Worm (Caenorhabditis elegans) whole organism, L3 larva: ENCODE data around the gene Y105C5A.9.
A peak's percentile ranks its signal among the peaks of the same experiment; 100 is the strongest.
"Not testable (repeated sequence)": the region's sequence is repeated elsewhere in the genome, so short reads cannot be mapped to it uniquely, and the experiment has no call there.

Source experiments
- R02D3.7 ChIP-seq: fragments of 150-350 bp; optimal IDR thresholded peaks from 2 replicates; lab custom pipeline; 2014; ENCODE audit warnings: missing biosample characterization, missing genetic modification characterization
- aly-2 ChIP-seq: fragments of 150-350 bp; optimal IDR thresholded peaks from 2 replicates; lab custom pipeline; 2014; ENCODE audit warnings: missing biosample characterization, missing genetic modification characterization
- ama-1 ChIP-seq: fragments of 150-350 bp; optimal IDR thresholded peaks from 2 replicates; lab custom pipeline; 2018
- ceh-16 ChIP-seq: sonication (generic microtip); optimal IDR thresholded peaks from 2 replicates; lab custom pipeline; 2017; ENCODE audit warnings: missing biosample characterization, missing genetic modification characterization
- ceh-28 ChIP-seq: fragments of 150-350 bp; optimal IDR thresholded peaks from 2 replicates; lab custom pipeline; 2014; ENCODE audit warnings: missing biosample characterization, missing genetic modification reagents, missing genetic modification characterization
- ceh-82 ChIP-seq: fragments of 150-350 bp; optimal IDR thresholded peaks from 2 replicates; lab custom pipeline; 2014; ENCODE audit warnings: missing biosample characterization, missing genetic modification characterization
- ceh-9 ChIP-seq: sonication (generic microtip); optimal IDR thresholded peaks from 2 replicates; lab custom pipeline; 2018; ENCODE audit warnings: missing biosample characterization, missing genetic modification characterization
- daf-12 ChIP-seq: fragments of 150-350 bp; optimal IDR thresholded peaks from 2 replicates; lab custom pipeline; 2014; ENCODE audit warnings: missing biosample characterization, missing genetic modification reagents, missing genetic modification characterization
- egl-27 ChIP-seq: sonication (generic microtip); optimal IDR thresholded peaks from 4 replicates; lab custom pipeline; 2017; ENCODE audit warnings: missing biosample characterization, missing genetic modification reagents, missing genetic modification characterization
- egl-5 ChIP-seq: fragments of 150-350 bp; optimal IDR thresholded peaks from 2 replicates; lab custom pipeline; 2017; ENCODE audit warnings: missing biosample characterization, missing genetic modification reagents, missing genetic modification characterization, inconsistent platforms
- elt-1 ChIP-seq: fragments of 150-350 bp; optimal IDR thresholded peaks from 2 replicates; lab custom pipeline; 2014; ENCODE audit warnings: missing biosample characterization, missing genetic modification characterization
- elt-2 ChIP-seq: sonication (generic microtip); optimal IDR thresholded peaks from 2 replicates; lab custom pipeline; 2016; ENCODE audit warnings: missing genetic modification reagents, mild to moderate bottlenecking, missing genetic modification characterization, missing compliant biosample characterization
- elt-3 ChIP-seq, 3 experiments: fragments of 150-350 bp in 1 of 3; sonication (generic microtip) in 2 of 3; optimal IDR thresholded peaks; 2 replicates in 2 of 3; 4 replicates in 1 of 3; lab custom pipeline; 2014 to 2017; ENCODE audit warnings: missing biosample characterization in 3 of 3, missing genetic modification characterization in 3 of 3
- eor-1 ChIP-seq, 2 experiments: fragments of 150-350 bp; optimal IDR thresholded peaks; 2 replicates each; lab custom pipeline; 2014 to 2018; ENCODE audit warnings: missing biosample characterization in 2 of 2, missing genetic modification characterization in 2 of 2
- fkh-2 ChIP-seq: fragments of 150-350 bp; optimal IDR thresholded peaks from 2 replicates; lab custom pipeline; 2014; ENCODE audit warnings: missing biosample characterization, missing genetic modification reagents, missing genetic modification characterization
- jun-1 ChIP-seq: fragments of 150-350 bp; optimal IDR thresholded peaks from 2 replicates; lab custom pipeline; 2014; ENCODE audit warnings: missing biosample characterization, missing genetic modification reagents, missing genetic modification characterization
- lin-39 ChIP-seq: fragments of 150-350 bp; optimal IDR thresholded peaks from 2 replicates; lab custom pipeline; 2018; ENCODE audit warnings: missing biosample characterization, missing genetic modification reagents, missing genetic modification characterization
- lsy-12 ChIP-seq: sonication (generic microtip); optimal IDR thresholded peaks from 2 replicates; lab custom pipeline; 2016; ENCODE audit warnings: mild to moderate bottlenecking, missing genetic modification characterization, missing compliant biosample characterization
- mml-1 ChIP-seq: fragments of 150-350 bp; sonication (generic microtip); optimal IDR thresholded peaks from 3 replicates; lab custom pipeline; 2014; ENCODE audit warnings: missing biosample characterization, missing genetic modification characterization
- nfya-1 ChIP-seq: sonication (generic microtip); optimal IDR thresholded peaks from 2 replicates; lab custom pipeline; 2017; ENCODE audit warnings: missing genetic modification characterization, mild to moderate bottlenecking, missing compliant biosample characterization, antibody characterized with exemption, moderate library complexity; ENCODE audit not compliant: insufficient read depth
- nhr-11 ChIP-seq: fragments of 150-350 bp; optimal IDR thresholded peaks from 2 replicates; lab custom pipeline; 2014; ENCODE audit warnings: missing biosample characterization, missing genetic modification characterization
- nhr-237 ChIP-seq: fragments of 150-350 bp; optimal IDR thresholded peaks from 2 replicates; lab custom pipeline; 2014; ENCODE audit warnings: missing biosample characterization, missing genetic modification characterization
- nhr-25 ChIP-seq: sonication (generic microtip); optimal IDR thresholded peaks from 2 replicates; lab custom pipeline; 2017; ENCODE audit warnings: missing biosample characterization, missing genetic modification characterization
- nhr-28 ChIP-seq: fragments of 150-350 bp; optimal IDR thresholded peaks from 2 replicates; lab custom pipeline; 2014; ENCODE audit warnings: missing biosample characterization, missing genetic modification characterization
- nhr-77 ChIP-seq: fragments of 150-350 bp; optimal IDR thresholded peaks from 2 replicates; lab custom pipeline; 2014; ENCODE audit warnings: missing biosample characterization, missing genetic modification characterization
- pha-4 ChIP-seq: fragments of 150-350 bp; optimal IDR thresholded peaks from 2 replicates; lab custom pipeline; 2014; ENCODE audit warnings: missing biosample characterization, missing genetic modification reagents, missing genetic modification characterization
- pqm-1 ChIP-seq: fragments of 150-350 bp; optimal IDR thresholded peaks from 2 replicates; lab custom pipeline; 2017; ENCODE audit warnings: missing biosample characterization, missing genetic modification characterization, inconsistent platforms
- sea-2 ChIP-seq: fragments of 150-350 bp; sonication (generic microtip); optimal IDR thresholded peaks from 4 replicates; lab custom pipeline; 2014; ENCODE audit warnings: missing biosample characterization, missing genetic modification reagents, missing genetic modification characterization
- skn-1 ChIP-seq: fragments of 150-350 bp; optimal IDR thresholded peaks from 2 replicates; lab custom pipeline; 2014; ENCODE audit warnings: missing biosample characterization, missing genetic modification characterization
- snpc-4 ChIP-seq: fragments of 150-350 bp; optimal IDR thresholded peaks from 2 replicates; lab custom pipeline; 2014; ENCODE audit warnings: missing biosample characterization, missing genetic modification characterization
- tbx-2 ChIP-seq: sonication (generic microtip); optimal IDR thresholded peaks from 2 replicates; lab custom pipeline; 2016; ENCODE audit warnings: mild to moderate bottlenecking, missing genetic modification characterization, missing compliant biosample characterization
- ztf-11 ChIP-seq: fragments of 150-350 bp; optimal IDR thresholded peaks from 2 replicates; lab custom pipeline; 2014; ENCODE audit warnings: missing biosample characterization, missing genetic modification characterization
- ztf-4 ChIP-seq: fragments of 150-350 bp; optimal IDR thresholded peaks from 2 replicates; lab custom pipeline; 2014; ENCODE audit warnings: missing biosample characterization, missing genetic modification characterization

Y105C5A.9 gene

DNA sequence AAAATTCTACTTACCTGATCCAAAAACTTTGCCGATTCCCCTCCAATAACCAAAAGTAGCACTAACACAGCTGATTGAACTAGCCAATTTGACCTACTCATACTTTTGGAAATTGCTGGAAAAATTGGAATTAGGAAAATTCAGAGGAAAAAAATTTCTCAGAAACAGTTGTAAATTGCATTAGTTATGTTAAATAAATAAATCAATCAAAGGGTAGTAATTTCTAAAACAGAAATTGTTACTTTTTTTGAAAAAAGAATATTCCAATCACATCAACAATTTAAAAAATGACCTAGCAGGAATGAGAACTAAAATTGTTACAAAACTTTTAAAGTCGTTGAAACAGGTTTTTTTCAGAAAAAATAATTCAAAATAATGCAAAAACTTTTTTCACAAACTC lies 14.3 kb upstream of the Y105C5A.9 start, which contains the start of gene Y105C5A.8:
Gene Y105C5A.8 (minus strand): TSS at position 101 of the 400 bp plus-strand sequence.
- TF ChIP-seq lin-39, result no peak
- no peak for TF ChIP-seq ceh-28 (tag; lab: Kevin White, UChicago)
- no peak for TF ChIP-seq nhr-77 (tag; lab: Kevin White, UChicago)
- no peak for TF ChIP-seq nhr-237 (tag; lab: Kevin White, UChicago)
- no peak for TF ChIP-seq egl-5
- no peak for TF ChIP-seq nhr-25 (tag; lab: Kevin White, UChicago)
- TF ChIP-seq snpc-4, result no peak
- no peak for TF ChIP-seq fkh-2 (tag; lab: Kevin White, UChicago)
- no peak for TF ChIP-seq daf-12 (tag; lab: Kevin White, UChicago)
- no peak for TF ChIP-seq R02D3.7
- TF ChIP-seq skn-1, result no peak
- no peak for TF ChIP-seq aly-2
- TF ChIP-seq nhr-28 (tag; lab: Kevin White, UChicago), result no peak
- TF ChIP-seq ztf-4 (tag; lab: Kevin White, UChicago), result no peak
- no peak for TF ChIP-seq eor-1 (tag; optimal IDR thresholded peaks at IDR 0.05; lab: Kevin White, UChicago)
- no peak for TF ChIP-seq ztf-11 (tag; lab: Kevin White, UChicago)
- TF ChIP-seq ama-1 (lab: Kevin White, UChicago), result no peak

DNA sequence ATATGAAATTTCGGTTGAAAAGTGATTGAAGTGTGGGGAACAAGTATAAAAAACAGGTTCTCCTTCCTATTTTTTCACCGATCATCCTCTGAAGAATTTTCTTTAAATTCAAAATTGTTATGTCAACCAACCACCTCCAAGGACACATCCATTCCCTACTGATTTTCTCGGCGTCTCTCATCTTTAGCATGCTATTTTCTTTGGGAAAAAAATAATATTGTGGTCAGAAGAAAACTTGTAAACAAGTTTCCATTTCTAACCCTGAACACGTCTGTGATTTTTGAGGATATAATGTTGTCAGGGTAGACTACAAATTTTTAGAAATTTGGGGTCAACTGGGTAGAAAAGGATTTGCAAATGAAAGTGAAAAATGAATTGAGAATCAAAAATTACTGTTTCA lies 13.7 kb upstream of the Y105C5A.9 start:
- no peak for TF ChIP-seq tbx-2
- no peak for TF ChIP-seq sea-2 (GFP tag; lab: Kevin White, UChicago)

DNA sequence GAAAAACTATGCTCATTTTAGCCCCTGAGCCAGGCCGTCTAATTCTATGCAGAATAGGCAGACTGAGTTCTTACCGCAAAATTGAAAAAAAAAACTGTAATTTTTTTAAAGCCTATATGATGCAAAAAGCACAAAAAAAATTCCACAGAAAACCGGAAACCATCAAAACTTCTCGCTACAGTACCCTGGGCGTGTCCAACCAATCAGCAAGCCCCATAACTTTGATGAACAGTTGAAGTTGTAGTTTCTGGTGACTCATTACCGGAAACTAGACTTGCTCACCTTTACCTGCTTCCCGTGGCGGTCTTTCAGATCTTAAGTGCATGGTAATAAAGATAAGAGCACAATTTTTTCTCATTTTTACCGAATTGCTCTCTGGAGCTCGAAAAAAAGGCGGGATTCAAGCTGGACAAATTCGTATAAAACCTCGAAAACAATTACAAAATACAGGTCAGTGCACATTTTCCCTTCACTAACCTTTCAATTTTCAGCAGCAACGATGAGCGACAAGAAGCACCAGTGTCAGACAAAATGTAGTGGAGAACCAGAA lies 3.0 kb downstream of the Y105C5A.9 start, which contains the start of gene Y105C5A.1274:
Gene Y105C5A.1274 (plus strand): TSS at position 500 of the 550 bp plus-strand sequence.
- peak; percentile 30 for TF ChIP-seq nfya-1 (tag; lab: Kevin White, UChicago)

DNA sequence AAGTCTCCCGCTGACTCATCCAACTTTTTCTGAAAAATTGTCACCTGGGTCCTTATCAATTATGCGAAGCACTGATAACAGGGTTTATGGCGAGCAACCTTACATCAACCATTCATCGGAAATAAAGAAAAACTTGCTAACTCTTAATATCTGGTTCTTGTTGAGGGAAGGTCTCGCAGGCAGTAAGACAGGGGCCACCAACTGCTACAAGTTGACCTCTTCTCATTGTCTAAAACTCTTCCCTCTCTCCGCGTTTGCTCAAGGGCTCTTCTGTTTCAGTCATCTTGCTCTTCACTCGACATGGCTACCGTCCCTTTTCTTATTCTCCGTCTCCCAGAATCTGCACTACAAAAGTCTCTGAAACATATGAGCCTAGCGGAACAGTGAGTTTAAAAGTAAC lies 4.1 kb downstream of the Y105C5A.9 start, which contains the start of gene Y105C5A.10:
Gene Y105C5A.10 (plus strand): TSS at position 301 of the 400 bp plus-strand sequence.
- TF ChIP-seq tbx-2; nhr-11 (tag; lab: Kevin White, UChicago); ceh-16 (tag; lab: Kevin White, UChicago): not testable (repeated sequence)

DNA sequence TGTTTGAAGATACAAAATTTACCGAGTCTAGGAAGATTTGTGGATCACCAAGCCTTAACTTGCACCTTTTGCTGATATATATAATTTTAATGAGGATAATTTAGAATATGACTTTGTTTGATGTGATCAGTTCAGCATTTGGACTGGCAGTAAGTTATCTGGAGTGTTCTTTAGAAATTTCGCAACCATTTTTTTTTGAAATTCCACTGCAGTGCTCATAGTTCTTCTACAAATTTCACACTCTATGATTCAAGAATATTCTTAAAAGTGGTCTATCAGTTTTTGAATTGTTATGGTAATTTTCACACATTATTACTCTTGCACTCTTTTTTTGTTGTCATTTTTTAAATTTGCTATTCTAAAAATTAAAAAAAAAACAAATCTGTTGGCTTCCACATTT lies 7.9 kb downstream of the Y105C5A.9 start:
- TF ChIP-seq nhr-11 (tag; lab: Kevin White, UChicago) (no peak), eor-1 (tag; optimal IDR thresholded peaks at IDR 0.05; lab: Kevin White, UChicago) (no peak), sea-2 (GFP tag; lab: Kevin White, UChicago) (no peak), lsy-12 (tag; lab: Kevin White, UChicago) (no peak), ama-1 (lab: Kevin White, UChicago) (no peak), ceh-82 (no peak), ceh-9 (no peak), nhr-77 (tag; lab: Kevin White, UChicago) (no peak), aly-2 (no peak), elt-1 (tag; lab: Kevin White, UChicago) (no peak), elt-2 (tag; lab: Kevin White, UChicago) (no peak), ceh-28 (tag; lab: Kevin White, UChicago) (no peak), lin-39 (no peak), nhr-237 (tag; lab: Kevin White, UChicago) (no peak), pha-4 (tag; lab: Kevin White, UChicago) (no peak), egl-27 (tag; lab: Kevin White, UChicago) (no peak)

DNA sequence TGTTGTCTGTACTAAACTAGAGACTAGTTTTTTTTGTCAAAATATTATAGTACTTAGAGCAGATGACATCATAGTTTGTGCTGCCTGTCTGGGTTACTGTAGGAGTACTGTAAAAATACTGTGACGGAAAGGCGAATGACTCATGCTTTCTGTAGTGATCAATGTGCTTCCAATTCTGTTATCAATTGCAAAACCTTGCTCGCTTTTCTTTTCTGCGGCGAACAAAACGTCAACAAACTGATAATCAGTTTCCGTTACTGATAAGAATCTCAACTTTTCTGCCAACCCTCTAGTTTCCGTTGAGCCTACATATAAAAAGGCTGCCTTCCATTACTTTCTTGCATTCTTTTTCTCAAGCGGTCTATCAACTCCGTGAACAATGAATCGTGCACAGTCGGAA lies 9.5 kb downstream of the Y105C5A.9 start, which contains the start of gene Y105C5A.13:
Gene Y105C5A.13 (plus strand): TSS at position 380 of the 400 bp plus-strand sequence.
- no peak for TF ChIP-seq elt-3 (tag; optimal IDR thresholded peaks at IDR 0.05; lab: Kevin White, UChicago)
- peak; percentile 55 for TF ChIP-seq jun-1
- TF ChIP-seq mml-1 (tag; lab: Kevin White, UChicago), result no peak
- peak; percentile 82 for TF ChIP-seq pqm-1 (tag; lab: Kevin White, UChicago)
- TF ChIP-seq elt-2 (tag; lab: Kevin White, UChicago), result peak; percentile 89
- TF ChIP-seq pha-4 (tag; lab: Kevin White, UChicago), result peak; percentile 7
